Fruit fly (Drosophila melanogaster) whole organism, prepupa: ENCODE data around the gene Acp32CD.

Experiments used
- CG10631 ChIP-seq: fragments of 200-800 bp; sonication (Bioruptor generic); optimal IDR thresholded peaks from 2 replicates; lab custom pipeline; 2016; ENCODE audit warnings: missing biosample characterization, missing genetic modification characterization
- CG10669 ChIP-seq: fragments of 200-800 bp; sonication (Bioruptor generic); optimal IDR thresholded peaks from 3 replicates; lab custom pipeline; 2018; ENCODE audit warnings: missing biosample characterization, mild to moderate bottlenecking, missing genetic modification characterization, moderate library complexity
- CG11294 ChIP-seq: fragments of 200-800 bp; sonication (Bioruptor generic); IDR thresholded peaks from 2 replicates; pipeline ENCODE4 v1.3.6; 2022; ENCODE audit warnings: missing biosample characterization, missing genetic modification characterization
- CG11902 ChIP-seq: fragments of 200-800 bp; sonication (Bioruptor generic); optimal IDR thresholded peaks from 3 replicates; lab custom pipeline; 2016; ENCODE audit warnings: missing biosample characterization, missing genetic modification characterization
- CG15336 ChIP-seq: fragments of 200-800 bp; sonication (Bioruptor generic); IDR thresholded peaks from 2 replicates; pipeline ENCODE4 v1.3.6; 2022; ENCODE audit warnings: missing biosample characterization, missing genetic modification characterization
- CG1621 ChIP-seq: fragments of 200-800 bp; sonication (Bioruptor generic); optimal IDR thresholded peaks from 3 replicates; lab custom pipeline; 2018; ENCODE audit warnings: missing biosample characterization, mild to moderate bottlenecking, missing genetic modification characterization
- CG16779 ChIP-seq: fragments of 200-800 bp; sonication (Bioruptor generic); optimal IDR thresholded peaks from 3 replicates; lab custom pipeline; 2017; ENCODE audit warnings: missing biosample characterization, mild to moderate bottlenecking, missing genetic modification characterization
- CG3032 ChIP-seq: fragments of 200-800 bp; optimal IDR thresholded peaks from 2 replicates; lab custom pipeline; 2019; ENCODE audit warnings: missing biosample characterization, mild to moderate bottlenecking, missing genetic modification characterization, moderate library complexity
- CG32006 ChIP-seq: fragments of 200-800 bp; sonication (Bioruptor generic); optimal IDR thresholded peaks from 3 replicates; lab custom pipeline; 2017; ENCODE audit warnings: missing biosample characterization, mild to moderate bottlenecking, missing genetic modification characterization
- CG6276 ChIP-seq: fragments of 200-800 bp; sonication (Bioruptor generic); optimal IDR thresholded peaks from 2 replicates; lab custom pipeline; 2017; ENCODE audit warnings: missing biosample characterization, mild to moderate bottlenecking, missing genetic modification characterization
- CG6792 ChIP-seq: fragments of 200-800 bp; sonication (Bioruptor generic); optimal IDR thresholded peaks from 3 replicates; lab custom pipeline; 2016; ENCODE audit warnings: missing biosample characterization, missing genetic modification characterization
- CG6808 ChIP-seq: fragments of 200-800 bp; sonication (Bioruptor generic); optimal IDR thresholded peaks from 3 replicates; lab custom pipeline; 2017; ENCODE audit warnings: missing biosample characterization, missing genetic modification characterization, mild to moderate bottlenecking, moderate library complexity, missing genetic modification reagents
- CG6854 ChIP-seq: fragments of 200-800 bp; sonication (Bioruptor generic); optimal IDR thresholded peaks from 2 replicates; lab custom pipeline; 2017; ENCODE audit warnings: missing biosample characterization, mild to moderate bottlenecking, missing genetic modification characterization
- CG7368 ChIP-seq: fragments of 200-800 bp; sonication (Bioruptor generic); optimal IDR thresholded peaks from 3 replicates; lab custom pipeline; 2016; ENCODE audit warnings: missing biosample characterization, missing genetic modification characterization
- CG8319 ChIP-seq: fragments of 200-800 bp; sonication (Bioruptor generic); optimal IDR thresholded peaks from 3 replicates; lab custom pipeline; 2016; ENCODE audit warnings: missing biosample characterization, missing genetic modification characterization
- CG8632 ChIP-seq: fragments of 200-800 bp; sonication (Bioruptor generic); optimal IDR thresholded peaks from 3 replicates; lab custom pipeline; 2016; ENCODE audit warnings: missing biosample characterization, missing genetic modification characterization
- CG9139 ChIP-seq: fragments of 200-800 bp; sonication (Bioruptor generic); optimal IDR thresholded peaks from 3 replicates; lab custom pipeline; 2017; ENCODE audit warnings: missing biosample characterization, mild to moderate bottlenecking, missing genetic modification characterization
- Eip75B ChIP-seq: fragments of 200-800 bp; sonication (Bioruptor generic); optimal IDR thresholded peaks from 3 replicates; lab custom pipeline; 2016; ENCODE audit warnings: missing biosample characterization, missing genetic modification characterization
- Eip78C ChIP-seq: fragments of 200-800 bp; sonication (Bioruptor generic); peaks from one replicate; lab custom pipeline; 2016; ENCODE audit warnings: missing biosample characterization, missing genetic modification characterization
- Eip93F ChIP-seq: fragments of 200-800 bp; sonication (Bioruptor generic); optimal IDR thresholded peaks from 2 replicates; lab custom pipeline; 2016; ENCODE audit warnings: missing biosample characterization, mild to moderate bottlenecking, missing genetic modification characterization
- Ets21C ChIP-seq: fragments of 200-800 bp; sonication (Bioruptor generic); optimal IDR thresholded peaks from 3 replicates; lab custom pipeline; 2016; ENCODE audit warnings: missing biosample characterization, missing genetic modification characterization
- Ets96B ChIP-seq: fragments of 200-800 bp; optimal IDR thresholded peaks from 2 replicates; lab custom pipeline; 2019; ENCODE audit warnings: missing biosample characterization, mild to moderate bottlenecking, missing genetic modification characterization, moderate library complexity
- Gug ChIP-seq: fragments of 200-800 bp; sonication (Bioruptor generic); IDR thresholded peaks from 2 replicates; pipeline ENCODE4 v1.3.6; 2022; ENCODE audit warnings: missing biosample characterization, missing genetic modification characterization
- Hr39 ChIP-seq: fragments of 200-800 bp; sonication (Bioruptor generic); optimal IDR thresholded peaks from 2 replicates; lab custom pipeline; 2016; ENCODE audit warnings: missing biosample characterization, missing genetic modification characterization
- Hr4 ChIP-seq: fragments of 200-800 bp; sonication (Bioruptor generic); optimal IDR thresholded peaks from 3 replicates; lab custom pipeline; 2016; ENCODE audit warnings: missing biosample characterization, missing genetic modification characterization
- Lpt ChIP-seq: fragments of 200-800 bp; sonication (Bioruptor generic); optimal IDR thresholded peaks from 3 replicates; lab custom pipeline; 2016; ENCODE audit warnings: missing biosample characterization, missing genetic modification characterization
- OdsH ChIP-seq: fragments of 200-800 bp; sonication (Bioruptor generic); optimal IDR thresholded peaks from 3 replicates; lab custom pipeline; 2016; ENCODE audit warnings: missing biosample characterization, missing genetic modification characterization
- Smox ChIP-seq: fragments of 200-800 bp; sonication (Bioruptor generic); optimal IDR thresholded peaks from 3 replicates; lab custom pipeline; 2016; ENCODE audit warnings: missing biosample characterization, missing genetic modification characterization
- Sox102F ChIP-seq: fragments of 200-800 bp; sonication (Bioruptor generic); optimal IDR thresholded peaks from 2 replicates; lab custom pipeline; 2016; ENCODE audit warnings: missing biosample characterization, mild to moderate bottlenecking, missing genetic modification characterization
- Sox14 ChIP-seq: fragments of 200-800 bp; sonication (Bioruptor generic); optimal IDR thresholded peaks from 3 replicates; lab custom pipeline; 2016; ENCODE audit warnings: missing biosample characterization, missing genetic modification characterization
- Sox15 ChIP-seq: fragments of 200-800 bp; sonication (Bioruptor generic); optimal IDR thresholded peaks from 3 replicates; lab custom pipeline; 2016; ENCODE audit warnings: missing biosample characterization, missing genetic modification characterization
- achi ChIP-seq: fragments of 200-800 bp; sonication (Bioruptor generic); optimal IDR thresholded peaks from 3 replicates; lab custom pipeline; 2016; ENCODE audit warnings: missing biosample characterization, missing genetic modification characterization
- acj6 ChIP-seq: fragments of 200-800 bp; sonication (Bioruptor generic); optimal IDR thresholded peaks from 3 replicates; lab custom pipeline; 2016; ENCODE audit warnings: missing biosample characterization, missing genetic modification characterization
- cyc ChIP-seq: fragments of 200-800 bp; sonication (Bioruptor generic); optimal IDR thresholded peaks from 3 replicates; lab custom pipeline; 2016; ENCODE audit warnings: missing biosample characterization, missing genetic modification characterization
- dac ChIP-seq: fragments of 200-800 bp; sonication (Bioruptor generic); optimal IDR thresholded peaks from 2 replicates; lab custom pipeline; 2017; ENCODE audit warnings: missing biosample characterization, mild to moderate bottlenecking, missing genetic modification characterization
- eg ChIP-seq: fragments of 200-800 bp; sonication (Bioruptor generic); IDR thresholded peaks from 3 replicates; pipeline ENCODE4 v1.3.6; 2022; ENCODE audit warnings: missing biosample characterization, missing genetic modification characterization
- esn ChIP-seq: fragments of 200-800 bp; sonication (Bioruptor generic); optimal IDR thresholded peaks from 2 replicates; lab custom pipeline; 2016; ENCODE audit warnings: missing biosample characterization, mild to moderate bottlenecking, missing genetic modification characterization, moderate library complexity
- fd59A ChIP-seq: fragments of 200-800 bp; sonication (Bioruptor generic); optimal IDR thresholded peaks from 2 replicates; lab custom pipeline; 2017; ENCODE audit warnings: missing biosample characterization, mild to moderate bottlenecking, missing genetic modification characterization, missing genetic modification reagents
- fd85E ChIP-seq: fragments of 200-800 bp; sonication (Bioruptor generic); optimal IDR thresholded peaks from 3 replicates; lab custom pipeline; 2016; ENCODE audit warnings: missing biosample characterization, missing genetic modification characterization
- fkh ChIP-seq: fragments of 200-800 bp; sonication (Bioruptor generic); optimal IDR thresholded peaks from 3 replicates; lab custom pipeline; 2017; ENCODE audit warnings: missing biosample characterization, mild to moderate bottlenecking, missing genetic modification characterization, moderate library complexity
- lz ChIP-seq: fragments of 200-800 bp; sonication (Bioruptor generic); optimal IDR thresholded peaks from 3 replicates; lab custom pipeline; 2016; ENCODE audit warnings: missing biosample characterization, missing genetic modification characterization
- pdm3 ChIP-seq: fragments of 200-800 bp; sonication (Bioruptor generic); optimal IDR thresholded peaks from 3 replicates; lab custom pipeline; 2016; ENCODE audit warnings: missing biosample characterization, missing genetic modification characterization
- salr ChIP-seq, 2 experiments: fragments of 200-800 bp; sonication (Bioruptor generic); optimal IDR thresholded peaks; 3 replicates each; lab custom pipeline; 2016 to 2018; ENCODE audit warnings: missing biosample characterization in 2 of 2, missing genetic modification characterization in 2 of 2, mild to moderate bottlenecking in 1 of 2
- spab ChIP-seq: fragments of 200-800 bp; sonication (Bioruptor generic); optimal IDR thresholded peaks from 2 replicates; lab custom pipeline; 2017; ENCODE audit warnings: missing biosample characterization, mild to moderate bottlenecking, missing genetic modification characterization, missing genetic modification reagents
- topi ChIP-seq: fragments of 200-800 bp; sonication (Bioruptor generic); optimal IDR thresholded peaks from 3 replicates; lab custom pipeline; 2016; ENCODE audit warnings: missing biosample characterization, missing genetic modification characterization
- vri ChIP-seq: fragments of 200-800 bp; sonication (Bioruptor generic); optimal IDR thresholded peaks from 3 replicates; lab custom pipeline; 2016; ENCODE audit warnings: missing biosample characterization, mild to moderate bottlenecking, missing genetic modification characterization

The Acp32CD gene

DNA sequence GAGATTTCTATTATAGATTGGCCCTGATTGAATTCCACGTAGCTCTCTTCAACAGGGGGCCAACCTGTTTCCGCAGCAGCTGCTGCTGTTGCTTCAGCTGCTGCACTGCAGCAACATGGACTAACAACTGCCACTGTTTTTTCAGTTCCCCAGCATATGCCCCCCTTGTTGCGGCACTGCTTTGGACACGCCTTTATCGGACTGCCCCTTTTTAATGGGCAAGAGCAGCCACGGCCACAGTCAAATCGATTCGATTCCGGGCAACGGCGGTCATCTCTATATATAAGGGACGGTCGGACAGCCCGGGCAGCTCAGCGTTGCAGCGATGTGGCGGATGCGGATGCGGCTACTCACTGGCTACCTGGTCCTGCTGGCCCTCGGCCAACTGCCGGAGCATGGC, at the start of gene Acp32CD:
Acp32CD (plus strand) TSS at position 301 of the 400 bp plus-strand sequence.
- TF ChIP-seq CG6854 (GFP tag; lab: Kevin White, UChicago): no peak
- no peak for TF ChIP-seq dac

DNA sequence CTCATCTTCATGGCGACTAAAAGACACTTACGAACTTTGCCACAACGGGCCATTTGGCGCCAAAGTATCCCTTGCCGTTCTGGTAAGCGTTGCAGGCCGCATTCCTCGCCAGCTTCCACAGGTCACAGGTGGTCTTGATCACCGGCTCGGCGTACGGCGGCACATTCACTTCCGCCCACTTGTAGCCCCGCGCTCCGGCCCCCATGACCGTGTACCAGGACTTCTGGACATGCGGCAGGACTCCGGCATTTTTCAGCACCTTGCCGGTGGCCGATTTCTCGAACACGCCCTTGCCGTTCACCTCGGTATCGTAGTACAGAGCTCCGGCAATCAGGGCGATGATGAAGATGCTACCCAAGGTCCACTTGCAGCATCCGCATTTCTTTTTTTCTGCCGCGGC, 49.5 kb upstream of the Acp32CD start:
- TF ChIP-seq CG32006: no peak
- no peak for TF ChIP-seq fd85E
- TF ChIP-seq CG3032 (tag; lab: Kevin White, UChicago): no peak
- no peak for TF ChIP-seq CG7368 (GFP tag; lab: Kevin White, UChicago)
- no peak for TF ChIP-seq pdm3 (GFP tag; lab: Kevin White, UChicago)
- TF ChIP-seq topi (GFP tag; lab: Kevin White, UChicago): no peak
- TF ChIP-seq CG9139: no peak
- TF ChIP-seq Eip93F: no peak
- no peak for TF ChIP-seq CG6792 (GFP tag; lab: Kevin White, UChicago)
- no peak for TF ChIP-seq Smox
- no peak for TF ChIP-seq CG16779 (tag; lab: Kevin White, UChicago)
- TF ChIP-seq spab (GFP tag; lab: Kevin White, UChicago): no peak
- no peak for TF ChIP-seq lz (GFP tag; lab: Kevin White, UChicago)
- TF ChIP-seq CG10631 (GFP tag; lab: Kevin White, UChicago): no peak

DNA sequence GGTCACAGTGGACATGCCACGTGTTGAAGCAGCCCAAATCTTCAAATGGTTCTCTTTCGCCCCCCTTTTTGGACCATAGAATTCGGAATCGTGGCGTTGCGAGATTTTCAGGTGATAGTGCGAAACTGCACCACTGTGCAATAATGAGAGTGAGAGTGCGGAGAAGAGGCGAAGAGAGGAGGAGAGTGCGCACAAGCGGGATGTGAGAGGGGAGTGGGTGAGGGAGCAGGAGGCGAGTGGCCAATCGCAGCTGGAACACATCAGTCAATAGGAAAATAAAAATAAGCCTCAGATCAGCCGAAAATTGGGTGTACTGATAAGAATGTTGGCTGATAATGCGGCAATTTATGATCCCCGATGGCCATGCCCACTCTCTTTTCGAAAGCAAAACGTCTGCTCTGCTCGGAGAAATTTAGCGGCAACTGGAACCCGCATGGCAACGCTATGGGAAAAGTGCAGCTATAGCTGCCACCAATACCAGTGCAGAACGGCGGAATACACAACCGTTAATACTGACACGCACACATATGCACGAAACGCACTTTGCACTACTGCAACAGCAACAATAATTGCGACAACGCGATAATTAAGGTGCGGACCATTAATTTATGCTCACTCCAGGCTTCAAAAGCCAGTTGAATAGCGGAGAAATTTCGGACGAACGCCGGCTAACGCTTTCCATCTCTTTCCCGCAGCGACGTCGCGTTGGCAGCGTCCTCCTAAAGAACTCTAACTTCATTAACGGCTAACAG, 48.0 kb upstream of the Acp32CD start:
- TF ChIP-seq CG16779 (tag; lab: Kevin White, UChicago): peak; percentile 66
- TF ChIP-seq salr (GFP tag; optimal IDR thresholded peaks at IDR 0.05; lab: Kevin White, UChicago): peak; percentile 1 to 13
- peak; percentile 79 for TF ChIP-seq CG6808 (GFP tag; lab: Kevin White, UChicago)
- TF ChIP-seq acj6 (GFP tag; lab: Kevin White, UChicago): no peak
- TF ChIP-seq achi: no peak
- peak; percentile 3 for TF ChIP-seq OdsH (GFP tag; lab: Kevin White, UChicago)
- peak; percentile 38 for TF ChIP-seq Smox
- peak; percentile 17 for TF ChIP-seq vri
- peak; percentile 8 for TF ChIP-seq cyc (GFP tag; lab: Kevin White, UChicago)
- peak; percentile 28 for TF ChIP-seq Lpt (GFP tag; lab: Kevin White, UChicago)
- TF ChIP-seq Ets21C (GFP tag; lab: Kevin White, UChicago): no peak
- TF ChIP-seq CG11902 (GFP tag; lab: Kevin White, UChicago): no peak
- TF ChIP-seq CG6276: no peak
- no peak for TF ChIP-seq CG10631 (GFP tag; lab: Kevin White, UChicago)
- no peak for TF ChIP-seq fd59A
- no peak for TF ChIP-seq Sox15 (GFP tag; lab: Kevin White, UChicago)
- peak; percentile 15 for TF ChIP-seq Hr39 (GFP tag; lab: Kevin White, UChicago)
- peak; percentile 63; the same call in 2 of the 3 replicates for TF ChIP-seq eg (GFP tag; lab: Robert Waterston, UW)
- peak; percentile 43 for TF ChIP-seq CG10669 (GFP tag; lab: Kevin White, UChicago)
- peak; percentile 24 for TF ChIP-seq Eip75B
- peak; percentile 46 for TF ChIP-seq Hr4 (GFP tag; lab: Kevin White, UChicago)
- TF ChIP-seq CG11294 (GFP tag; lab: Robert Waterston, UW): no peak; the same call in 1 of the 2 replicates
- no peak for TF ChIP-seq Eip93F
- no peak for TF ChIP-seq CG8319 (GFP tag; lab: Kevin White, UChicago)
- TF ChIP-seq CG15336: peak; percentile 41
- TF ChIP-seq topi (GFP tag; lab: Kevin White, UChicago): peak; percentile 21
- TF ChIP-seq Eip78C (GFP tag; lab: Kevin White, UChicago): peak; percentile 77
- no peak for TF ChIP-seq CG7368 (GFP tag; lab: Kevin White, UChicago)
- TF ChIP-seq CG32006: peak; percentile 54
- TF ChIP-seq spab (GFP tag; lab: Kevin White, UChicago): peak; percentile 73
- no peak for TF ChIP-seq CG8632 (GFP tag; lab: Kevin White, UChicago)
- TF ChIP-seq fkh (GFP tag; lab: Kevin White, UChicago): peak; percentile 26
- peak; percentile 50 for TF ChIP-seq CG1621 (tag; lab: Kevin White, UChicago)
- peak; percentile 22 for TF ChIP-seq CG3032 (tag; lab: Kevin White, UChicago)
- TF ChIP-seq esn: peak; percentile 24
- TF ChIP-seq Sox14 (GFP tag; lab: Kevin White, UChicago): peak; percentile 36
- TF ChIP-seq Ets96B (tag; lab: Kevin White, UChicago): peak; percentile 27
- no peak for TF ChIP-seq Gug (GFP tag; lab: Robert Waterston, UW)
- TF ChIP-seq Sox102F (GFP tag; lab: Kevin White, UChicago): peak; percentile 61
